Fruit fly (Drosophila melanogaster) whole organism, prepupa: Measurements from ENCODE around the gene Pp1-87B.
A peak's percentile ranks its signal among the peaks of the same experiment; 100 is the strongest.

Experiments used
- Blimp-1 ChIP-seq: fragments of 200-800 bp; sonication (Bioruptor generic); optimal IDR thresholded peaks from 3 replicates; lab custom pipeline; 2017; ENCODE audit warnings: missing biosample characterization, missing genetic modification characterization, mild to moderate bottlenecking, moderate library complexity, missing genetic modification reagents
- CG11294 ChIP-seq: fragments of 200-800 bp; sonication (Bioruptor generic); IDR thresholded peaks from 2 replicates; pipeline ENCODE4 v1.3.6; 2022; ENCODE audit warnings: missing biosample characterization, missing genetic modification characterization
- CG11902 ChIP-seq: fragments of 200-800 bp; sonication (Bioruptor generic); optimal IDR thresholded peaks from 3 replicates; lab custom pipeline; 2016; ENCODE audit warnings: missing biosample characterization, missing genetic modification characterization
- CG15336 ChIP-seq: fragments of 200-800 bp; sonication (Bioruptor generic); IDR thresholded peaks from 2 replicates; pipeline ENCODE4 v1.3.6; 2022; ENCODE audit warnings: missing biosample characterization, missing genetic modification characterization
- CG1621 ChIP-seq: fragments of 200-800 bp; sonication (Bioruptor generic); optimal IDR thresholded peaks from 3 replicates; lab custom pipeline; 2018; ENCODE audit warnings: missing biosample characterization, mild to moderate bottlenecking, missing genetic modification characterization
- CG3032 ChIP-seq: fragments of 200-800 bp; optimal IDR thresholded peaks from 2 replicates; lab custom pipeline; 2019; ENCODE audit warnings: missing biosample characterization, mild to moderate bottlenecking, missing genetic modification characterization, moderate library complexity
- CG32006 ChIP-seq: fragments of 200-800 bp; sonication (Bioruptor generic); optimal IDR thresholded peaks from 3 replicates; lab custom pipeline; 2017; ENCODE audit warnings: missing biosample characterization, mild to moderate bottlenecking, missing genetic modification characterization
- CG34406 ChIP-seq: fragments of 200-800 bp; sonication (Bioruptor generic); optimal IDR thresholded peaks from 3 replicates; lab custom pipeline; 2016; ENCODE audit warnings: missing biosample characterization, missing genetic modification characterization
- CG6792 ChIP-seq: fragments of 200-800 bp; sonication (Bioruptor generic); optimal IDR thresholded peaks from 3 replicates; lab custom pipeline; 2016; ENCODE audit warnings: missing biosample characterization, missing genetic modification characterization
- CG6854 ChIP-seq: fragments of 200-800 bp; sonication (Bioruptor generic); optimal IDR thresholded peaks from 2 replicates; lab custom pipeline; 2017; ENCODE audit warnings: missing biosample characterization, mild to moderate bottlenecking, missing genetic modification characterization
- CG7368 ChIP-seq: fragments of 200-800 bp; sonication (Bioruptor generic); optimal IDR thresholded peaks from 3 replicates; lab custom pipeline; 2016; ENCODE audit warnings: missing biosample characterization, missing genetic modification characterization
- CG8119 ChIP-seq: fragments of 200-800 bp; sonication (Bioruptor generic); IDR thresholded peaks from 3 replicates; pipeline ENCODE4 v1.3.6; 2022; ENCODE audit warnings: missing biosample characterization, missing genetic modification characterization
- CG8319 ChIP-seq: fragments of 200-800 bp; sonication (Bioruptor generic); optimal IDR thresholded peaks from 3 replicates; lab custom pipeline; 2016; ENCODE audit warnings: missing biosample characterization, missing genetic modification characterization
- CG8632 ChIP-seq: fragments of 200-800 bp; sonication (Bioruptor generic); optimal IDR thresholded peaks from 3 replicates; lab custom pipeline; 2016; ENCODE audit warnings: missing biosample characterization, missing genetic modification characterization
- CG9139 ChIP-seq: fragments of 200-800 bp; sonication (Bioruptor generic); optimal IDR thresholded peaks from 3 replicates; lab custom pipeline; 2017; ENCODE audit warnings: missing biosample characterization, mild to moderate bottlenecking, missing genetic modification characterization
- Eip75B ChIP-seq: fragments of 200-800 bp; sonication (Bioruptor generic); optimal IDR thresholded peaks from 3 replicates; lab custom pipeline; 2016; ENCODE audit warnings: missing biosample characterization, missing genetic modification characterization
- Eip78C ChIP-seq: fragments of 200-800 bp; sonication (Bioruptor generic); peaks from one replicate; lab custom pipeline; 2016; ENCODE audit warnings: missing biosample characterization, missing genetic modification characterization
- Eip93F ChIP-seq: fragments of 200-800 bp; sonication (Bioruptor generic); optimal IDR thresholded peaks from 2 replicates; lab custom pipeline; 2016; ENCODE audit warnings: missing biosample characterization, mild to moderate bottlenecking, missing genetic modification characterization
- Ets21C ChIP-seq: fragments of 200-800 bp; sonication (Bioruptor generic); optimal IDR thresholded peaks from 3 replicates; lab custom pipeline; 2016; ENCODE audit warnings: missing biosample characterization, missing genetic modification characterization
- Gug ChIP-seq: fragments of 200-800 bp; sonication (Bioruptor generic); IDR thresholded peaks from 2 replicates; pipeline ENCODE4 v1.3.6; 2022; ENCODE audit warnings: missing biosample characterization, missing genetic modification characterization
- Hr39 ChIP-seq: fragments of 200-800 bp; sonication (Bioruptor generic); optimal IDR thresholded peaks from 2 replicates; lab custom pipeline; 2016; ENCODE audit warnings: missing biosample characterization, missing genetic modification characterization
- Hr4 ChIP-seq: fragments of 200-800 bp; sonication (Bioruptor generic); optimal IDR thresholded peaks from 3 replicates; lab custom pipeline; 2016; ENCODE audit warnings: missing biosample characterization, missing genetic modification characterization
- Lpt ChIP-seq: fragments of 200-800 bp; sonication (Bioruptor generic); optimal IDR thresholded peaks from 3 replicates; lab custom pipeline; 2016; ENCODE audit warnings: missing biosample characterization, missing genetic modification characterization
- Met ChIP-seq: fragments of 200-800 bp; sonication (Bioruptor generic); optimal IDR thresholded peaks from 3 replicates; lab custom pipeline; 2016; ENCODE audit warnings: missing biosample characterization, missing genetic modification characterization
- Smox ChIP-seq: fragments of 200-800 bp; sonication (Bioruptor generic); optimal IDR thresholded peaks from 3 replicates; lab custom pipeline; 2016; ENCODE audit warnings: missing biosample characterization, missing genetic modification characterization
- Sox102F ChIP-seq: fragments of 200-800 bp; sonication (Bioruptor generic); optimal IDR thresholded peaks from 2 replicates; lab custom pipeline; 2016; ENCODE audit warnings: missing biosample characterization, mild to moderate bottlenecking, missing genetic modification characterization
- Sox14 ChIP-seq: fragments of 200-800 bp; sonication (Bioruptor generic); optimal IDR thresholded peaks from 3 replicates; lab custom pipeline; 2016; ENCODE audit warnings: missing biosample characterization, missing genetic modification characterization
- Sox15 ChIP-seq: fragments of 200-800 bp; sonication (Bioruptor generic); optimal IDR thresholded peaks from 3 replicates; lab custom pipeline; 2016; ENCODE audit warnings: missing biosample characterization, missing genetic modification characterization
- achi ChIP-seq: fragments of 200-800 bp; sonication (Bioruptor generic); optimal IDR thresholded peaks from 3 replicates; lab custom pipeline; 2016; ENCODE audit warnings: missing biosample characterization, missing genetic modification characterization
- cyc ChIP-seq: fragments of 200-800 bp; sonication (Bioruptor generic); optimal IDR thresholded peaks from 3 replicates; lab custom pipeline; 2016; ENCODE audit warnings: missing biosample characterization, missing genetic modification characterization
- dac ChIP-seq: fragments of 200-800 bp; sonication (Bioruptor generic); optimal IDR thresholded peaks from 2 replicates; lab custom pipeline; 2017; ENCODE audit warnings: missing biosample characterization, mild to moderate bottlenecking, missing genetic modification characterization
- eg ChIP-seq: fragments of 200-800 bp; sonication (Bioruptor generic); IDR thresholded peaks from 3 replicates; pipeline ENCODE4 v1.3.6; 2022; ENCODE audit warnings: missing biosample characterization, missing genetic modification characterization
- esn ChIP-seq: fragments of 200-800 bp; sonication (Bioruptor generic); optimal IDR thresholded peaks from 2 replicates; lab custom pipeline; 2016; ENCODE audit warnings: missing biosample characterization, mild to moderate bottlenecking, missing genetic modification characterization, moderate library complexity
- fd85E ChIP-seq: fragments of 200-800 bp; sonication (Bioruptor generic); optimal IDR thresholded peaks from 3 replicates; lab custom pipeline; 2016; ENCODE audit warnings: missing biosample characterization, missing genetic modification characterization
- fkh ChIP-seq: fragments of 200-800 bp; sonication (Bioruptor generic); optimal IDR thresholded peaks from 3 replicates; lab custom pipeline; 2017; ENCODE audit warnings: missing biosample characterization, mild to moderate bottlenecking, missing genetic modification characterization, moderate library complexity
- lz ChIP-seq: fragments of 200-800 bp; sonication (Bioruptor generic); optimal IDR thresholded peaks from 3 replicates; lab custom pipeline; 2016; ENCODE audit warnings: missing biosample characterization, missing genetic modification characterization
- pdm3 ChIP-seq: fragments of 200-800 bp; sonication (Bioruptor generic); optimal IDR thresholded peaks from 3 replicates; lab custom pipeline; 2016; ENCODE audit warnings: missing biosample characterization, missing genetic modification characterization
- ss ChIP-seq, 2 experiments: fragments of 200-800 bp; sonication (Bioruptor generic); optimal IDR thresholded peaks; 2 replicates in 1 of 2; 3 replicates in 1 of 2; lab custom pipeline; 2017 to 2018; ENCODE audit warnings: mild to moderate bottlenecking in 2 of 2, missing biosample characterization in 2 of 2, missing genetic modification characterization in 2 of 2, moderate library complexity in 1 of 2
- svp ChIP-seq: fragments of 200-800 bp; sonication (Bioruptor generic); peaks from one replicate; lab custom pipeline; 2016; ENCODE audit warnings: missing biosample characterization, missing genetic modification characterization
- topi ChIP-seq: fragments of 200-800 bp; sonication (Bioruptor generic); optimal IDR thresholded peaks from 3 replicates; lab custom pipeline; 2016; ENCODE audit warnings: missing biosample characterization, missing genetic modification characterization
- vri ChIP-seq: fragments of 200-800 bp; sonication (Bioruptor generic); optimal IDR thresholded peaks from 3 replicates; lab custom pipeline; 2016; ENCODE audit warnings: missing biosample characterization, mild to moderate bottlenecking, missing genetic modification characterization

Gene Pp1-87B

dm6 chr3R:12402935-12403334 lies 22.8 kb downstream of the Pp1-87B start (continued):
- TF ChIP-seq CG3032 (tag; lab: Kevin White, UChicago), result peak; percentile 98
- peak; percentile 92 for TF ChIP-seq Ets21C (GFP tag; lab: Kevin White, UChicago)
- peak; percentile 96 for TF ChIP-seq CG9139
- TF ChIP-seq CG7368 (GFP tag; lab: Kevin White, UChicago), result peak; percentile 98
- TF ChIP-seq pdm3 (GFP tag; lab: Kevin White, UChicago), result peak; percentile 93
- peak; percentile 97 for TF ChIP-seq Met (GFP tag; lab: Kevin White, UChicago)
- peak; percentile 94 for TF ChIP-seq CG8119 (GFP tag; lab: Robert Waterston, UW)
- TF ChIP-seq lz, result peak; percentile 97
- peak; percentile 75 for TF ChIP-seq CG11294
- peak; percentile 94 for TF ChIP-seq CG8319 (GFP tag; lab: Kevin White, UChicago)
- peak; percentile 90 for TF ChIP-seq Sox15
- TF ChIP-seq Eip93F (GFP tag; lab: Kevin White, UChicago), result peak; percentile 96
- TF ChIP-seq Smox (GFP tag; lab: Kevin White, UChicago), result peak; percentile 96
- peak; percentile 99 for TF ChIP-seq svp (GFP tag; lab: Kevin White, UChicago)
- TF ChIP-seq Hr39 (GFP tag; lab: Kevin White, UChicago), result peak; percentile 94
- peak; percentile 99 for TF ChIP-seq cyc
- peak; percentile 98 for TF ChIP-seq esn (GFP tag; lab: Kevin White, UChicago)
- peak; percentile 73 for TF ChIP-seq fkh (GFP tag; lab: Kevin White, UChicago)
- TF ChIP-seq CG8632, result peak; percentile 97
- peak; percentile 86 for TF ChIP-seq dac (GFP tag; lab: Kevin White, UChicago)
- TF ChIP-seq CG34406 (GFP tag; lab: Kevin White, UChicago), result peak; percentile 97
- peak; percentile 97 to 98 for TF ChIP-seq ss (GFP tag; optimal IDR thresholded peaks at IDR 0.05; lab: Kevin White, UChicago)
- peak; percentile 92 for TF ChIP-seq CG32006 (GFP tag; lab: Kevin White, UChicago)
- TF ChIP-seq CG11902, result peak; percentile 96
- TF ChIP-seq CG6792 (GFP tag; lab: Kevin White, UChicago), result peak; percentile 96
- peak; percentile 93 for TF ChIP-seq Blimp-1 (GFP tag; lab: Kevin White, UChicago)
- TF ChIP-seq CG15336 (GFP tag; lab: Robert Waterston, UW), result peak; percentile 95
- TF ChIP-seq topi (GFP tag; lab: Kevin White, UChicago), result peak; percentile 100
- peak; percentile 94 for TF ChIP-seq achi (GFP tag; lab: Kevin White, UChicago)
- TF ChIP-seq Eip78C (GFP tag; lab: Kevin White, UChicago), result peak; percentile 99
- TF ChIP-seq Sox102F (GFP tag; lab: Kevin White, UChicago), result peak; percentile 98
- peak; percentile 99 for TF ChIP-seq CG6854 (GFP tag; lab: Kevin White, UChicago)
- peak; percentile 94 for TF ChIP-seq CG1621
- peak; percentile 95 for TF ChIP-seq Eip75B (GFP tag; lab: Kevin White, UChicago)
- TF ChIP-seq Lpt (GFP tag; lab: Kevin White, UChicago), result peak; percentile 81
- TF ChIP-seq Sox14 (GFP tag; lab: Kevin White, UChicago), result peak; percentile 96
- TF ChIP-seq Hr4 (GFP tag; lab: Kevin White, UChicago), result peak; percentile 93
- peak; percentile 85 for TF ChIP-seq Gug (GFP tag; lab: Robert Waterston, UW)
- TF ChIP-seq eg (GFP tag; lab: Robert Waterston, UW), result peak; percentile 98
- TF ChIP-seq fd85E, result peak; percentile 97

- TF ChIP-seq Lpt (GFP tag; lab: Kevin White, UChicago) (no peak), ss (GFP tag; optimal IDR thresholded peaks at IDR 0.05; lab: Kevin White, UChicago) (no peak), fkh (GFP tag; lab: Kevin White, UChicago) (peak; percentile 98), vri (GFP tag; lab: Kevin White, UChicago) (no peak), CG6854 (GFP tag; lab: Kevin White, UChicago) (peak; percentile 51), CG15336 (GFP tag; lab: Robert Waterston, UW) (no peak)
Measured at dm6 chr3R:12401672-12402296, 23.9 kb downstream of the Pp1-87B start, which contains the start of gene DNAlig3. Gene DNAlig3, minus strand, starts transcription at chr3R:12401839.
